Worm (Caenorhabditis elegans): ENCODE results near the gene cutl-21.

- TF ChIP-seq R02D3.7 (tag; optimal IDR thresholded peaks at IDR 0.05) (no peak), nhr-12 (tag; optimal IDR thresholded peaks at IDR 0.05) (no peak), zag-1 (tag; optimal IDR thresholded peaks at IDR 0.05) (no peak)
Observed at ce11 chrX:1052960-1053359, 48.8 kb downstream of the cutl-21 start.
